Fruit fly (Drosophila melanogaster) whole organism, wandering third instar larva: ENCODE measurements around the gene atk.

Experiments used
- Abd-B ChIP-seq: fragments of >200 bp; optimal IDR thresholded peaks from 2 replicates; lab custom pipeline; 2017; ENCODE audit warnings: missing biosample characterization, missing genetic modification characterization
- CG32264 ChIP-seq: fragments of 200-800 bp; sonication (Bioruptor generic); optimal IDR thresholded peaks from 2 replicates; lab custom pipeline; 2016; ENCODE audit warnings: missing biosample characterization, missing genetic modification characterization
- CG9705 ChIP-seq: fragments of 200-800 bp; sonication (Bioruptor generic); optimal IDR thresholded peaks from 2 replicates; lab custom pipeline; 2018; ENCODE audit warnings: missing biosample characterization, mild to moderate bottlenecking, missing genetic modification characterization
- CrebA ChIP-seq: fragments of 200-800 bp; sonication (Bioruptor generic); optimal IDR thresholded peaks from 2 replicates; lab custom pipeline; 2016; ENCODE audit warnings: missing biosample characterization, mild to moderate bottlenecking, missing genetic modification characterization, borderline replicate concordance
- Dfd ChIP-seq: fragments of >200 bp; optimal IDR thresholded peaks from 2 replicates; lab custom pipeline; 2017; ENCODE audit warnings: missing biosample characterization, missing genetic modification characterization
- Dif ChIP-seq: fragments of 200-275, 200-300 bp; sonication (Bioruptor generic); optimal IDR thresholded peaks from 2 replicates; lab custom pipeline; 2018; ENCODE audit warnings: missing biosample characterization, missing genetic modification characterization; ENCODE audit not compliant: partially characterized antibody
- GATAd ChIP-seq: sonication (Bioruptor generic); optimal IDR thresholded peaks from 2 replicates; lab custom pipeline; 2016; ENCODE audit warnings: missing biosample characterization, missing genetic modification characterization
- HLH106 ChIP-seq: fragments of 200-800 bp; optimal IDR thresholded peaks from 3 replicates; lab custom pipeline; 2019; ENCODE audit warnings: missing biosample characterization, mild to moderate bottlenecking, missing genetic modification characterization, moderate library complexity
- Hnf4 ChIP-seq: fragments of 200-800 bp; sonication (Bioruptor generic); optimal IDR thresholded peaks from 2 replicates; lab custom pipeline; 2016; ENCODE audit warnings: missing biosample characterization, mild to moderate bottlenecking, missing genetic modification characterization
- Hr78 ChIP-seq: fragments of >200 bp; optimal IDR thresholded peaks from 2 replicates; lab custom pipeline; 2017; ENCODE audit warnings: missing biosample characterization, missing genetic modification characterization
- Hr83 ChIP-seq: fragments of 200-300 bp; sonication (Bioruptor generic); optimal IDR thresholded peaks from 2 replicates; lab custom pipeline; 2016; ENCODE audit warnings: missing biosample characterization, mild to moderate bottlenecking, missing genetic modification characterization, moderate library complexity; ENCODE audit not compliant: poor library complexity, severe bottlenecking
- Jra ChIP-seq: sonication (Bioruptor generic); optimal IDR thresholded peaks from 2 replicates; lab custom pipeline; 2016; ENCODE audit warnings: missing biosample characterization, missing genetic modification characterization
- Mio ChIP-seq: sonication (Bioruptor generic); optimal IDR thresholded peaks from 2 replicates; lab custom pipeline; 2016; ENCODE audit warnings: missing biosample characterization, missing genetic modification characterization
- Myc ChIP-seq: fragments of >200 bp; optimal IDR thresholded peaks from 2 replicates; lab custom pipeline; 2017
- N ChIP-seq: fragments of >200 bp; optimal IDR thresholded peaks from 2 replicates; lab custom pipeline; 2018; ENCODE audit warnings: missing biosample characterization, missing external identifiers, missing genetic modification characterization
- OdsH ChIP-seq: fragments of 200-800 bp; sonication (Bioruptor generic); optimal IDR thresholded peaks from 2 replicates; lab custom pipeline; 2016; ENCODE audit warnings: missing biosample characterization, mild to moderate bottlenecking, missing genetic modification characterization
- Rel ChIP-seq, 2 experiments: fragments of 200-800 bp; sonication (Bioruptor generic) in 1 of 2; optimal IDR thresholded peaks; 2 replicates in 1 of 2; 3 replicates in 1 of 2; lab custom pipeline; 2016 to 2019; ENCODE audit warnings: mild to moderate bottlenecking in 2 of 2, missing biosample characterization in 2 of 2, missing genetic modification characterization in 2 of 2, moderate library complexity in 1 of 2
- Sp1 ChIP-seq: fragments of 200-800 bp; sonication (Bioruptor generic); optimal IDR thresholded peaks from 3 replicates; lab custom pipeline; 2019; ENCODE audit warnings: missing biosample characterization, mild to moderate bottlenecking, missing genetic modification characterization, moderate library complexity
- Vsx2 ChIP-seq: fragments of 200-300, 225-300 bp; sonication (Bioruptor generic); optimal IDR thresholded peaks from 2 replicates; lab custom pipeline; 2018; ENCODE audit warnings: missing biosample characterization, missing genetic modification characterization; ENCODE audit not compliant: partially characterized antibody
- br ChIP-seq: fragments of 200-800 bp; sonication (Bioruptor generic); optimal IDR thresholded peaks from 2 replicates; lab custom pipeline; 2016; ENCODE audit warnings: missing biosample characterization, missing genetic modification characterization
- brk ChIP-seq: fragments of 200-800 bp; sonication (Bioruptor generic); optimal IDR thresholded peaks from 2 replicates; lab custom pipeline; 2016; ENCODE audit warnings: missing biosample characterization, mild to moderate bottlenecking, missing genetic modification characterization
- dl ChIP-seq, 2 experiments: fragments of 175-275, 200-275 bp in 1 of 2; fragments of 200-275 bp in 1 of 2; sonication (Bioruptor generic); optimal IDR thresholded peaks; lab custom pipeline; 2018; ENCODE audit warnings: mild to moderate bottlenecking in 2 of 2, missing biosample characterization in 2 of 2, missing genetic modification characterization in 2 of 2, moderate library complexity in 2 of 2; ENCODE audit not compliant: partially characterized antibody in 2 of 2, insufficient read depth in 1 of 2
- dmrt93B ChIP-seq: fragments of 200-800 bp; sonication (Bioruptor generic); optimal IDR thresholded peaks from 2 replicates; lab custom pipeline; 2018; ENCODE audit warnings: missing biosample characterization, mild to moderate bottlenecking, missing genetic modification characterization
- dsf ChIP-seq: sonication (Bioruptor generic); optimal IDR thresholded peaks from 2 replicates; lab custom pipeline; 2016; ENCODE audit warnings: missing biosample characterization, missing genetic modification characterization, borderline replicate concordance
- ey ChIP-seq: fragments of 200-800 bp; sonication (Bioruptor generic); optimal IDR thresholded peaks from 2 replicates; lab custom pipeline; 2016; ENCODE audit warnings: missing biosample characterization, missing genetic modification characterization
- foxo ChIP-seq, 2 experiments: fragments of 200-800 bp; sonication (Bioruptor generic); optimal IDR thresholded peaks; 2 replicates in 1 of 2; 3 replicates in 1 of 2; lab custom pipeline; 2016 to 2017; ENCODE audit warnings: missing biosample characterization in 2 of 2, missing genetic modification characterization in 2 of 2
- fru ChIP-seq: fragments of 200-800 bp; sonication (Bioruptor generic); optimal IDR thresholded peaks from 3 replicates; lab custom pipeline; 2016; ENCODE audit warnings: missing biosample characterization, mild to moderate bottlenecking, missing genetic modification characterization
- h ChIP-seq: fragments of 200-800 bp; sonication (Bioruptor generic); optimal IDR thresholded peaks from 3 replicates; lab custom pipeline; 2016; ENCODE audit warnings: missing biosample characterization, mild to moderate bottlenecking, missing genetic modification characterization
- jim ChIP-seq: fragments of 175-275, 200-325 bp; sonication (Bioruptor generic); optimal IDR thresholded peaks from 2 replicates; lab custom pipeline; 2016; ENCODE audit warnings: missing biosample characterization, mild to moderate bottlenecking, missing genetic modification characterization
- lola ChIP-seq: fragments of >200 bp; optimal IDR thresholded peaks from 2 replicates; lab custom pipeline; 2017; ENCODE audit warnings: missing biosample characterization, missing genetic modification characterization
- pan ChIP-seq: fragments of >200 bp; optimal IDR thresholded peaks from 2 replicates; lab custom pipeline; 2017
- psq ChIP-seq: fragments of 200-800 bp; sonication (Bioruptor generic); optimal IDR thresholded peaks from 3 replicates; lab custom pipeline; 2017; ENCODE audit warnings: missing biosample characterization, mild to moderate bottlenecking, missing genetic modification characterization, moderate library complexity
- rgr ChIP-seq: fragments of 200-800 bp; sonication (Bioruptor generic); optimal IDR thresholded peaks from 3 replicates; lab custom pipeline; 2016; ENCODE audit warnings: missing biosample characterization, mild to moderate bottlenecking, missing genetic modification characterization
- sage ChIP-seq: fragments of 200-800 bp; sonication (Bioruptor generic); optimal IDR thresholded peaks from 2 replicates; lab custom pipeline; 2016; ENCODE audit warnings: missing biosample characterization, mild to moderate bottlenecking, missing genetic modification characterization
- sv ChIP-seq: fragments of 200-800 bp; sonication (Bioruptor generic); optimal IDR thresholded peaks from 3 replicates; lab custom pipeline; 2016; ENCODE audit warnings: missing biosample characterization, missing genetic modification characterization
- tai ChIP-seq: sonication (Bioruptor generic); optimal IDR thresholded peaks from 2 replicates; lab custom pipeline; 2016; ENCODE audit warnings: missing biosample characterization, missing genetic modification characterization
- usp ChIP-seq: fragments of >200 bp; optimal IDR thresholded peaks from 2 replicates; lab custom pipeline; 2017; ENCODE audit warnings: missing biosample characterization, missing genetic modification characterization
- woc ChIP-seq: sonication (Bioruptor generic); optimal IDR thresholded peaks from 2 replicates; lab custom pipeline; 2016; ENCODE audit warnings: missing biosample characterization, mild to moderate bottlenecking, missing genetic modification characterization

atk gene

dm6 chr3L:20442674-20443313 lies 21.9 kb downstream of the atk start:
- TF ChIP-seq Jra (GFP tag; lab: Kevin White, UChicago) (no peak), dl (GFP tag; optimal IDR thresholded peaks at IDR 0.05; lab: Kevin White, UChicago; ENCODE audit: insufficient read depth in 1 of 2, partially characterized antibody in 2 of 2) (peak; percentile 6 to 73), h (GFP tag; lab: Kevin White, UChicago) (no peak), Hnf4 (GFP tag; lab: Kevin White, UChicago) (no peak), lola (GFP tag; lab: Kevin White, UChicago) (no peak), pan (no peak), Dif (GFP tag; lab: Kevin White, UChicago) (peak; percentile 67), Myc (lab: Kevin White, UChicago) (peak; percentile 64), dsf (GFP tag; lab: Kevin White, UChicago) (no peak)

dm6 chr3L:20441632-20442469 lies 22.8 kb downstream of the atk start, which contains the start of gene CG5910:
Gene CG5910 (plus strand): TSS chr3L:20442419.
- TF ChIP-seq OdsH (GFP tag; lab: Kevin White, UChicago) (peak; percentile 69), CG32264 (GFP tag; lab: Kevin White, UChicago) (no peak), Mio (GFP tag; lab: Kevin White, UChicago) (no peak), fru (GFP tag; lab: Kevin White, UChicago) (no peak), sv (GFP tag; lab: Kevin White, UChicago) (peak; percentile 50), Myc (lab: Kevin White, UChicago) (no peak), jim (GFP tag; lab: Kevin White, UChicago) (no peak), HLH106 (tag; lab: Kevin White, UChicago) (peak; percentile 78), CG9705 (GFP tag; lab: Kevin White, UChicago) (peak; percentile 58), ey (GFP tag; lab: Kevin White, UChicago) (peak; percentile 1), Hnf4 (GFP tag; lab: Kevin White, UChicago) (no peak), Sp1 (peak; percentile 85), Rel (GFP tag; optimal IDR thresholded peaks at IDR 0.05; lab: Kevin White, UChicago) (no peak), Rel (tag; optimal IDR thresholded peaks at IDR 0.05; lab: Kevin White, UChicago) (peak; percentile 20), Jra (GFP tag; lab: Kevin White, UChicago) (no peak), lola (GFP tag; lab: Kevin White, UChicago) (no peak), Hr78 (GFP tag; lab: Kevin White, UChicago) (no peak), pan (no peak), tai (no peak), Vsx2 (GFP tag; lab: Kevin White, UChicago) (no peak), Hr83 (GFP tag; lab: Kevin White, UChicago) (no peak), dsf (GFP tag; lab: Kevin White, UChicago) (no peak), usp (GFP tag; lab: Kevin White, UChicago) (no peak), woc (GFP tag; lab: Kevin White, UChicago) (peak; percentile 2), br (GFP tag; lab: Kevin White, UChicago) (no peak), sage (GFP tag; lab: Kevin White, UChicago) (no peak), rgr (peak; percentile 63), dl (GFP tag; optimal IDR thresholded peaks at IDR 0.05; lab: Kevin White, UChicago; ENCODE audit: insufficient read depth in 1 of 2, partially characterized antibody in 2 of 2) (no peak), N (no peak), CrebA (GFP tag; lab: Kevin White, UChicago) (no peak), Abd-B (no peak), h (GFP tag; lab: Kevin White, UChicago) (peak; percentile 55), psq (GFP tag; lab: Kevin White, UChicago) (peak; percentile 64), dmrt93B (GFP tag; lab: Kevin White, UChicago) (no peak), GATAd (GFP tag; lab: Kevin White, UChicago) (no peak), Dif (GFP tag; lab: Kevin White, UChicago) (no peak), foxo (GFP tag; optimal IDR thresholded peaks at IDR 0.05; lab: Kevin White, UChicago) (no peak), brk (GFP tag; lab: Kevin White, UChicago) (no peak), Dfd (GFP tag; lab: Kevin White, UChicago) (no peak)
